Worm (Caenorhabditis elegans) whole organism, L4 larva: Measurements from ENCODE around the gene ZK1236.1.

Experiments
- D1046.2 ChIP-seq: fragments of 200-800 bp; sonication (Bioruptor generic); IDR thresholded peaks from 2 replicates; pipeline ENCODE4 v1.3.6; 2022; ENCODE audit warnings: missing genetic modification characterization, missing compliant biosample characterization
- F26F4.8 ChIP-seq: fragments of 200-800 bp; sonication (Bioruptor generic); conservative IDR thresholded peaks from 2 replicates; pipeline ENCODE4 v1.3.6; 2022; ENCODE audit warnings: missing genetic modification characterization, missing compliant biosample characterization
- F44E2.7 ChIP-seq: fragments of 200-800 bp; sonication (Bioruptor generic); IDR thresholded peaks from 2 replicates; pipeline ENCODE4 v2.1.2; 2022; ENCODE audit warnings: missing genetic modification characterization, missing compliant biosample characterization
- F49E8.2 ChIP-seq: sonication (generic microtip); optimal IDR thresholded peaks from 2 replicates; lab custom pipeline; 2016; ENCODE audit warnings: missing compliant biosample characterization, mild to moderate bottlenecking, missing genetic modification characterization, borderline replicate concordance
- Y105C5A.15 ChIP-seq: fragments of 200-800 bp; sonication (Bioruptor generic); IDR thresholded peaks from 2 replicates; pipeline ENCODE4 v1.3.6; 2022; ENCODE audit warnings: missing genetic modification characterization, missing compliant biosample characterization
- Y5F2A.4 ChIP-seq: fragments of 200-800 bp; sonication (Bioruptor generic); optimal IDR thresholded peaks from 2 replicates; lab custom pipeline; 2018; ENCODE audit warnings: mild to moderate bottlenecking, missing genetic modification characterization, missing compliant biosample characterization
- aha-1 ChIP-seq: fragments of 150-350 bp; peaks from one replicate; lab custom pipeline; 2014; ENCODE audit warnings: missing biosample characterization, missing genetic modification characterization
- aly-2 ChIP-seq: sonication (generic microtip); optimal IDR thresholded peaks from 2 replicates; lab custom pipeline; 2018; ENCODE audit warnings: missing biosample characterization, missing genetic modification characterization
- arid-1 ChIP-seq: fragments of 200-800 bp; sonication (Bioruptor generic); conservative IDR thresholded peaks from 2 replicates; pipeline ENCODE4 v1.3.6; 2022; ENCODE audit warnings: missing genetic modification reagents, missing genetic modification characterization, missing compliant biosample characterization
- attf-4 ChIP-seq: sonication (generic microtip); optimal IDR thresholded peaks from 3 replicates; lab custom pipeline; 2017; ENCODE audit warnings: missing biosample characterization, missing genetic modification characterization
- ceh-28 ChIP-seq: fragments of 150-350 bp; optimal IDR thresholded peaks from 2 replicates; lab custom pipeline; 2014; ENCODE audit warnings: missing biosample characterization, missing genetic modification reagents, missing genetic modification characterization
- ceh-32 ChIP-seq: sonication (generic microtip); optimal IDR thresholded peaks from 2 replicates; lab custom pipeline; 2016; ENCODE audit warnings: mild to moderate bottlenecking, missing genetic modification characterization, missing compliant biosample characterization; ENCODE audit not compliant: poor library complexity
- ceh-62 ChIP-seq: sonication (generic microtip); optimal IDR thresholded peaks from 2 replicates; lab custom pipeline; 2017; ENCODE audit warnings: missing biosample characterization, missing genetic modification characterization
- ceh-82 ChIP-seq: sonication (generic microtip); optimal IDR thresholded peaks from 2 replicates; lab custom pipeline; 2017; ENCODE audit warnings: missing biosample characterization, missing genetic modification characterization
- cey-2 ChIP-seq: sonication (generic microtip); optimal IDR thresholded peaks from 3 replicates; lab custom pipeline; 2017; ENCODE audit warnings: missing genetic modification characterization, mild to moderate bottlenecking, missing compliant biosample characterization, antibody characterized with exemption, borderline replicate concordance; ENCODE audit not compliant: insufficient read depth
- daf-12 ChIP-seq: fragments of 150-350 bp; optimal IDR thresholded peaks from 2 replicates; lab custom pipeline; 2014; ENCODE audit warnings: missing biosample characterization, missing genetic modification reagents, missing genetic modification characterization
- daf-16 ChIP-seq, 3 experiments: sonication (generic microtip); optimal IDR thresholded peaks; 2 replicates each; lab custom pipeline; 2016 to 2017; ENCODE audit warnings: missing genetic modification characterization in 3 of 3, missing genetic modification reagents in 3 of 3, mild to moderate bottlenecking in 2 of 3, missing compliant biosample characterization in 2 of 3, missing biosample characterization in 1 of 3, moderate library complexity in 1 of 3
- dpl-1 ChIP-seq: fragments of 150-350 bp; optimal IDR thresholded peaks from 2 replicates; lab custom pipeline; 2014; ENCODE audit warnings: missing biosample characterization, missing genetic modification reagents, missing genetic modification characterization
- duxl-1 ChIP-seq: sonication (generic microtip); optimal IDR thresholded peaks from 2 replicates; lab custom pipeline; 2016; ENCODE audit warnings: mild to moderate bottlenecking, missing genetic modification characterization, moderate library complexity, missing compliant biosample characterization; ENCODE audit not compliant: poor library complexity
- egl-27 ChIP-seq: sonication (generic microtip); optimal IDR thresholded peaks from 3 replicates; lab custom pipeline; 2017; ENCODE audit warnings: missing biosample characterization, missing genetic modification reagents, missing genetic modification characterization
- fkh-10 ChIP-seq: fragments of 150-350 bp; optimal IDR thresholded peaks from 2 replicates; lab custom pipeline; 2014; ENCODE audit warnings: missing biosample characterization, missing genetic modification reagents, missing genetic modification characterization
- hif-1 ChIP-seq, 2 experiments: sonication (generic microtip); optimal IDR thresholded peaks; 2 replicates each; lab custom pipeline; 2016 to 2017; ENCODE audit warnings: missing compliant biosample characterization in 2 of 2, missing genetic modification characterization in 2 of 2, missing genetic modification reagents in 2 of 2, missing genotype in 2 of 2, mild to moderate bottlenecking in 1 of 2
- hmg-1.1 ChIP-seq: fragments of 200-800 bp; sonication (Bioruptor generic); IDR thresholded peaks from 2 replicates; pipeline ENCODE4 v1.3.6; 2022; ENCODE audit warnings: missing genetic modification reagents, missing genetic modification characterization, missing compliant biosample characterization
- lim-7 ChIP-seq: fragments of 200-800 bp; sonication (Bioruptor generic); IDR thresholded peaks from 2 replicates; pipeline ENCODE4 v1.3.6; 2022; ENCODE audit warnings: missing genetic modification characterization, missing compliant biosample characterization
- lin-1 ChIP-seq: fragments of 200-800 bp; sonication (Bioruptor generic); IDR thresholded peaks from 2 replicates; pipeline ENCODE4 v1.3.6; 2022; ENCODE audit warnings: missing genetic modification reagents, missing genetic modification characterization, missing compliant biosample characterization
- lin-13 ChIP-seq: fragments of 150-350 bp; optimal IDR thresholded peaks from 2 replicates; lab custom pipeline; 2014; ENCODE audit warnings: missing biosample characterization, missing genetic modification reagents, missing genetic modification characterization
- lin-38 ChIP-seq: fragments of 200-800 bp; sonication (Bioruptor generic); IDR thresholded peaks from 2 replicates; pipeline ENCODE4 v1.3.6; 2022; ENCODE audit warnings: missing genetic modification reagents, missing genetic modification characterization, missing compliant biosample characterization
- lir-3 ChIP-seq: sonication (generic microtip); optimal IDR thresholded peaks from 2 replicates; lab custom pipeline; 2016; ENCODE audit warnings: mild to moderate bottlenecking, missing genetic modification characterization, missing compliant biosample characterization
- lsy-2 ChIP-seq, 2 experiments: fragments of 150-350 bp in 1 of 2; sonication (generic microtip) in 1 of 2; optimal IDR thresholded peaks; 2 replicates each; lab custom pipeline; 2014 to 2017; ENCODE audit warnings: missing biosample characterization in 2 of 2, missing genetic modification characterization in 2 of 2
- madf-9 ChIP-seq: fragments of 200-800 bp; sonication (Bioruptor generic); conservative IDR thresholded peaks from 2 replicates; pipeline ENCODE4 v1.3.6; 2022; ENCODE audit warnings: missing genetic modification reagents, missing genetic modification characterization, missing compliant biosample characterization
- mdl-1 ChIP-seq, 2 experiments: fragments of 150-350 bp in 1 of 2; sonication (generic microtip) in 1 of 2; optimal IDR thresholded peaks; 2 replicates each; lab custom pipeline; 2014 to 2017; ENCODE audit warnings: missing biosample characterization in 2 of 2, missing genetic modification characterization in 2 of 2
- mdt-29 ChIP-seq: fragments of 200-800 bp; sonication (Bioruptor generic); IDR thresholded peaks from 2 replicates; pipeline ENCODE4 v1.3.6; 2022; ENCODE audit warnings: missing genetic modification reagents, missing genetic modification characterization, missing compliant biosample characterization
- nhr-102 ChIP-seq: sonication (generic microtip); optimal IDR thresholded peaks from 2 replicates; lab custom pipeline; 2016; ENCODE audit warnings: mild to moderate bottlenecking, missing genetic modification characterization, moderate library complexity, missing compliant biosample characterization
- nhr-25 ChIP-seq: sonication (generic microtip); optimal IDR thresholded peaks from 2 replicates; lab custom pipeline; 2017; ENCODE audit warnings: missing genetic modification characterization, mild to moderate bottlenecking, missing compliant biosample characterization, antibody characterized with exemption, moderate library complexity, borderline replicate concordance; ENCODE audit not compliant: insufficient read depth
- nhr-28 ChIP-seq: fragments of 150-350 bp; optimal IDR thresholded peaks from 2 replicates; lab custom pipeline; 2014; ENCODE audit warnings: missing biosample characterization, missing genetic modification characterization
- nhr-41 ChIP-seq: fragments of 200-800 bp; sonication (Bioruptor generic); IDR thresholded peaks from 2 replicates; pipeline ENCODE4 v1.3.6; 2022; ENCODE audit warnings: missing genetic modification reagents, missing genetic modification characterization, missing compliant biosample characterization
- nhr-48 ChIP-seq: sonication (generic microtip); optimal IDR thresholded peaks from 2 replicates; lab custom pipeline; 2016; ENCODE audit warnings: mild to moderate bottlenecking, missing genetic modification characterization, missing compliant biosample characterization
- nhr-6 ChIP-seq: fragments of 150-350 bp; optimal IDR thresholded peaks from 2 replicates; lab custom pipeline; 2014; ENCODE audit warnings: missing biosample characterization, missing genetic modification characterization
- rbr-2 ChIP-seq: sonication (generic microtip); optimal IDR thresholded peaks from 2 replicates; lab custom pipeline; 2016; ENCODE audit warnings: missing genotype, missing genetic modification characterization, missing compliant biosample characterization
- saeg-2 ChIP-seq: fragments of 200-800 bp; sonication (Bioruptor generic); IDR thresholded peaks from 2 replicates; pipeline ENCODE4 v1.3.6; 2022; ENCODE audit warnings: missing genetic modification reagents, missing genetic modification characterization, missing compliant biosample characterization
- sdz-12 ChIP-seq: fragments of 200-800 bp; sonication (Bioruptor generic); optimal IDR thresholded peaks from 2 replicates; lab custom pipeline; 2018; ENCODE audit warnings: mild to moderate bottlenecking, missing genetic modification characterization, missing compliant biosample characterization
- snpc-4 ChIP-seq: fragments of 150-350 bp; optimal IDR thresholded peaks from 2 replicates; lab custom pipeline; 2014; ENCODE audit warnings: missing biosample characterization, missing genetic modification characterization
- spr-3 ChIP-seq: fragments of 200-800 bp; sonication (Bioruptor generic); optimal IDR thresholded peaks from 2 replicates; lab custom pipeline; 2018; ENCODE audit warnings: mild to moderate bottlenecking, missing genetic modification characterization, missing compliant biosample characterization
- tag-97 ChIP-seq: fragments of 200-800 bp; sonication (Bioruptor generic); IDR thresholded peaks from 2 replicates; pipeline ENCODE4 v1.3.6; 2022; ENCODE audit warnings: missing genetic modification characterization, missing compliant biosample characterization
- tra-1 ChIP-seq: fragments of 200-800 bp; sonication (Bioruptor generic); IDR thresholded peaks from 2 replicates; pipeline ENCODE4 v1.3.6; 2022; ENCODE audit warnings: missing genetic modification reagents, missing genetic modification characterization, missing compliant biosample characterization
- unc-62 ChIP-seq, 3 experiments: fragments of 150-350 bp in 1 of 3; sonication (generic microtip); optimal IDR thresholded peaks in 2 of 3; peaks in 1 of 3; 1 replicate in 1 of 3; 2 replicates in 2 of 3; lab custom pipeline; 2014 to 2017; ENCODE audit warnings: missing biosample characterization in 3 of 3, missing genetic modification characterization in 3 of 3, missing genetic modification reagents in 3 of 3, missing genotype in 1 of 3
- zag-1 ChIP-seq: fragments of 150-350 bp; optimal IDR thresholded peaks from 2 replicates; lab custom pipeline; 2014; ENCODE audit warnings: missing biosample characterization, missing genetic modification characterization
- zfp-2 ChIP-seq: sonication (generic microtip); optimal IDR thresholded peaks from 2 replicates; lab custom pipeline; 2016; ENCODE audit warnings: mild to moderate bottlenecking, missing genetic modification characterization, missing compliant biosample characterization
- ztf-11 ChIP-seq: fragments of 150-350 bp; optimal IDR thresholded peaks from 2 replicates; lab custom pipeline; 2014; ENCODE audit warnings: missing biosample characterization, missing genetic modification characterization

The ZK1236.1 gene

ce11 chrIII:8425076-8425475 is 4.0 kb upstream of the ZK1236.1 start (continued):
- no peak for TF ChIP-seq spr-3
- no peak for TF ChIP-seq daf-12 (tag; lab: Kevin White, UChicago)
- TF ChIP-seq ceh-32 (tag; lab: Kevin White, UChicago): no peak
- no peak for TF ChIP-seq egl-27
- peak; percentile 74 for TF ChIP-seq duxl-1 (tag; lab: Kevin White, UChicago)
- peak; percentile 66 for TF ChIP-seq nhr-102
- peak; percentile 71; the same call in 1 of the 2 replicates for TF ChIP-seq hmg-1.1 (GFP tag; lab: Robert Waterston, UW)
- peak; percentile 38; the same call in 1 of the 2 replicates for TF ChIP-seq lin-38 (GFP tag; lab: Robert Waterston, UW)
- TF ChIP-seq saeg-2: no peak
- TF ChIP-seq F44E2.7 (GFP tag; lab: Robert Waterston, UW): no peak
- TF ChIP-seq dpl-1 (GFP tag; lab: Kevin White, UChicago): peak; percentile 27
- TF ChIP-seq ceh-28 (tag; lab: Kevin White, UChicago): no peak
- no peak for TF ChIP-seq tra-1 (GFP tag; lab: Robert Waterston, UW)
- TF ChIP-seq tag-97 (GFP tag; lab: Robert Waterston, UW): no peak
- no peak for TF ChIP-seq F49E8.2 (tag; lab: Kevin White, UChicago)
- TF ChIP-seq lim-7 (GFP tag; lab: Robert Waterston, UW): peak; percentile 49; the same call in 1 of the 2 replicates
- TF ChIP-seq hif-1 (tag; optimal IDR thresholded peaks at IDR 0.05; lab: Kevin White, UChicago): peak in 1 of 2 experiments; percentile 64
- TF ChIP-seq daf-16 (GFP tag; optimal IDR thresholded peaks at IDR 0.05; lab: Kevin White, UChicago): peak in 1 of 2 experiments; percentile 66
- TF ChIP-seq daf-16 (tag; optimal IDR thresholded peaks at IDR 0.05; lab: Kevin White, UChicago): peak; percentile 90
- peak in 1 of 2 experiments; percentile 97 for TF ChIP-seq unc-62 (GFP tag; optimal IDR thresholded peaks at IDR 0.05 in 1 of 2; lab: Kevin White, UChicago)
- TF ChIP-seq unc-62 (tag; optimal IDR thresholded peaks at IDR 0.05; lab: Kevin White, UChicago): no peak
- no peak for TF ChIP-seq snpc-4 (tag; lab: Kevin White, UChicago)
- no peak for TF ChIP-seq ceh-62 (tag; lab: Kevin White, UChicago)
- peak; percentile 40 for TF ChIP-seq nhr-6
- no peak for TF ChIP-seq zfp-2 (tag; lab: Kevin White, UChicago)
- no peak for TF ChIP-seq nhr-48 (tag; lab: Kevin White, UChicago)
- peak in 1 of 2 experiments; percentile 61 for TF ChIP-seq mdl-1 (tag; optimal IDR thresholded peaks at IDR 0.05; lab: Kevin White, UChicago)
- peak; percentile 64 to 81 for TF ChIP-seq lsy-2 (tag; optimal IDR thresholded peaks at IDR 0.05; lab: Kevin White, UChicago)
- peak; percentile 38; the same call in 1 of the 2 replicates for TF ChIP-seq arid-1
- TF ChIP-seq lir-3 (tag; lab: Kevin White, UChicago): no peak
- TF ChIP-seq rbr-2: peak; percentile 77
- 0 out of 2 replicates have a peak, but pooled peaks have one; percentile 37 for TF ChIP-seq nhr-41 (GFP tag; lab: Robert Waterston, UW)
- TF ChIP-seq fkh-10: no peak
- no peak for TF ChIP-seq zag-1
- TF ChIP-seq aha-1 (tag; lab: Kevin White, UChicago): peak; percentile 97
- 0 out of 2 replicates have a peak, but pooled peaks have one; percentile 31 for TF ChIP-seq lin-1 (GFP tag; lab: Robert Waterston, UW)
- TF ChIP-seq F26F4.8 (GFP tag; lab: Robert Waterston, UW): no peak
- no peak for TF ChIP-seq lin-13 (GFP tag; lab: Kevin White, UChicago)
- no peak for TF ChIP-seq Y5F2A.4
- TF ChIP-seq sdz-12 (GFP tag; lab: Kevin White, UChicago): no peak
- no peak for TF ChIP-seq ztf-11 (tag; lab: Kevin White, UChicago)
- no peak for TF ChIP-seq madf-9 (GFP tag; lab: Robert Waterston, UW)
- no peak for TF ChIP-seq aly-2 (tag; lab: Kevin White, UChicago)
- TF ChIP-seq Y105C5A.15 (GFP tag; lab: Robert Waterston, UW): no peak
- no peak for TF ChIP-seq nhr-25
- no peak for TF ChIP-seq D1046.2 (GFP tag; lab: Robert Waterston, UW)
- TF ChIP-seq attf-4 (tag; lab: Kevin White, UChicago): no peak
- TF ChIP-seq cey-2: no peak
- TF ChIP-seq ceh-82: no peak
- TF ChIP-seq nhr-28 (tag; lab: Kevin White, UChicago): peak; percentile 87
- 0 out of 2 replicates have a peak, but pooled peaks have one; percentile 42 for TF ChIP-seq mdt-29 (GFP tag; lab: Robert Waterston, UW)
